Fruit fly (Drosophila melanogaster) whole organism, adult: ENCODE results near the gene CG33269.

Source experiments
- CG12768 ChIP-seq: fragments of 200-800 bp; sonication (Bioruptor generic); optimal IDR thresholded peaks from 2 replicates; lab custom pipeline; 2017; ENCODE audit warnings: missing biosample characterization, missing genetic modification characterization, mild to moderate bottlenecking, moderate library complexity, missing genetic modification reagents
- CG14711 ChIP-seq: fragments of 200-800 bp; sonication (Bioruptor generic); optimal IDR thresholded peaks from 2 replicates; lab custom pipeline; 2018; ENCODE audit warnings: missing biosample characterization, mild to moderate bottlenecking, missing genetic modification characterization, moderate library complexity
- CG33017 ChIP-seq: fragments of 200-800 bp; sonication (Bioruptor generic); optimal IDR thresholded peaks from 2 replicates; lab custom pipeline; 2018; ENCODE audit warnings: missing biosample characterization, mild to moderate bottlenecking, missing genetic modification characterization, moderate library complexity
- Crg-1 ChIP-seq: fragments of 200-800 bp; sonication (Bioruptor generic); optimal IDR thresholded peaks from 2 replicates; lab custom pipeline; 2016; ENCODE audit warnings: missing biosample characterization, missing genetic modification characterization
- Mnt ChIP-seq: fragments of 200-800 bp; sonication (Bioruptor generic); optimal IDR thresholded peaks from 2 replicates; lab custom pipeline; 2016; ENCODE audit warnings: missing biosample characterization, mild to moderate bottlenecking, missing genetic modification characterization

DNA sequence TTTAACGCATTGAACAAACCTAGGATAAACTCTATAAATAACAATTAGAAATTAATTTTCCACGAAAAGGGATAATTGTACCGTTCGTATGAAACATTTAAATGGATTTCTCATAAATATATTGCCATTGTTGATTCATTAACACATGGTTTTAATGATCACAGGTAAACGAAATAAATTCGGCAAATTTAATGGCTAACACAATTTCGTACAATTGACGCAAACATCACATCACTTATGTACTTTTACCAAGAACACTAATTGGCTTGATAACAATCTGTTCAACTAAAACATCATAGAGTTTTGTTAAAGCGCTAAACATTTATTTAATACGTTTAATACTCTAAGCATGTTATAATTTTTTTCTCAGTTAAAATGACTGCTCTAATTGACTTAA is 28.3 kb downstream of the CG33269 start:
- TF ChIP-seq CG14711 (tag; lab: Kevin White, UChicago) (no peak), Mnt (GFP tag; lab: Kevin White, UChicago) (no peak), CG12768 (GFP tag; lab: Kevin White, UChicago) (no peak), CG33017 (tag; lab: Kevin White, UChicago) (no peak), Crg-1 (GFP tag; lab: Kevin White, UChicago) (no peak)
